Worm (Caenorhabditis elegans) whole organism, early embryonic: Measurements from ENCODE around the gene F54E4.4.

Experiments
- B0310.2 ChIP-seq: sonication (generic microtip); optimal IDR thresholded peaks from 2 replicates; lab custom pipeline; 2016; ENCODE audit warnings: mild to moderate bottlenecking, missing genetic modification characterization, missing compliant biosample characterization
- F13C5.2 ChIP-seq: sonication (generic microtip); optimal IDR thresholded peaks from 2 replicates; lab custom pipeline; 2017; ENCODE audit warnings: mild to moderate bottlenecking, missing genetic modification characterization, inconsistent platforms, missing compliant biosample characterization
- aly-1 ChIP-seq: sonication (generic microtip); optimal IDR thresholded peaks from 2 replicates; lab custom pipeline; 2016; ENCODE audit warnings: missing genetic modification characterization, missing compliant biosample characterization
- ama-1 ChIP-seq: fragments of 150-350 bp; optimal IDR thresholded peaks from 2 replicates; lab custom pipeline; 2014
- ceh-13 ChIP-seq: fragments of 200-800 bp; sonication (Bioruptor generic); optimal IDR thresholded peaks from 2 replicates; lab custom pipeline; 2018; ENCODE audit warnings: mild to moderate bottlenecking, missing genetic modification characterization, missing compliant biosample characterization
- ceh-36 ChIP-seq: sonication (generic microtip); optimal IDR thresholded peaks from 2 replicates; lab custom pipeline; 2016; ENCODE audit warnings: missing genetic modification characterization, inconsistent platforms, missing compliant biosample characterization
- ets-7 ChIP-seq: sonication (generic microtip); optimal IDR thresholded peaks from 2 replicates; lab custom pipeline; 2016; ENCODE audit warnings: missing genotype, missing genetic modification characterization, missing compliant biosample characterization
- flt-1 ChIP-seq: fragments of 200-800 bp; sonication (Bioruptor generic); IDR thresholded peaks from 2 replicates; pipeline ENCODE4 v1.3.6; 2022; ENCODE audit warnings: missing genetic modification characterization, missing compliant biosample characterization
- hmbx-1 ChIP-seq: sonication (generic microtip); optimal IDR thresholded peaks from 2 replicates; lab custom pipeline; 2016; ENCODE audit warnings: mild to moderate bottlenecking, missing genetic modification characterization, missing compliant biosample characterization
- hmg-4 ChIP-seq: fragments of 200-800 bp; sonication (Bioruptor generic); optimal IDR thresholded peaks from 2 replicates; lab custom pipeline; 2018; ENCODE audit warnings: mild to moderate bottlenecking, missing genetic modification characterization, missing compliant biosample characterization
- hnd-1 ChIP-seq: sonication (generic microtip); optimal IDR thresholded peaks from 2 replicates; lab custom pipeline; 2016; ENCODE audit warnings: missing genetic modification characterization, missing compliant biosample characterization
- pes-1 ChIP-seq: fragments of 200-800 bp; sonication (Bioruptor generic); IDR thresholded peaks from 2 replicates; pipeline ENCODE4 v1.3.6; 2022; ENCODE audit warnings: missing genetic modification reagents, missing genetic modification characterization, missing compliant biosample characterization
- scrt-1 ChIP-seq: fragments of 200-800 bp; sonication (Bioruptor generic); IDR thresholded peaks from 2 replicates; pipeline ENCODE4 v1.3.6; 2022; ENCODE audit warnings: missing genetic modification characterization, missing compliant biosample characterization
- sea-1 ChIP-seq: fragments of 200-800 bp; sonication (Bioruptor generic); conservative IDR thresholded peaks from 2 replicates; pipeline ENCODE4 v1.3.6; 2022; ENCODE audit warnings: missing genetic modification characterization, missing compliant biosample characterization
- tbx-11 ChIP-seq: fragments of 200-800 bp; sonication (Bioruptor generic); IDR thresholded peaks from 2 replicates; pipeline ENCODE4 v1.3.6; 2022; ENCODE audit warnings: missing genetic modification characterization, missing compliant biosample characterization
- tbx-37 ChIP-seq: fragments of 200-800 bp; sonication (Bioruptor generic); conservative IDR thresholded peaks from 2 replicates; pipeline ENCODE4 v1.3.6; 2022; ENCODE audit warnings: missing genetic modification reagents, missing genetic modification characterization, missing compliant biosample characterization
- tra-4 ChIP-seq: sonication (generic microtip); optimal IDR thresholded peaks from 2 replicates; lab custom pipeline; 2017; ENCODE audit warnings: missing genetic modification characterization, missing compliant biosample characterization

F54E4.4 gene

ce11 chrX:14671300-14671699 lies 26.0 kb upstream of the F54E4.4 start:
- no peak for TF ChIP-seq ceh-13 (GFP tag; lab: Kevin White, UChicago)
- TF ChIP-seq ets-7 (tag; lab: Kevin White, UChicago) = no peak
- TF ChIP-seq flt-1 (GFP tag; lab: Robert Waterston, UW) = no peak
- TF ChIP-seq sea-1 (GFP tag; lab: Robert Waterston, UW) = no peak
- TF ChIP-seq aly-1 (tag; lab: Kevin White, UChicago) = no peak
- no peak for TF ChIP-seq B0310.2 (tag; lab: Kevin White, UChicago)
- TF ChIP-seq tbx-11 (GFP tag; lab: Robert Waterston, UW) = no peak
- TF ChIP-seq pes-1 = no peak
- TF ChIP-seq F13C5.2 = no peak
- no peak for TF ChIP-seq tra-4 (tag; lab: Kevin White, UChicago)
- no peak for TF ChIP-seq hmg-4 (GFP tag; lab: Kevin White, UChicago)
- TF ChIP-seq ceh-36 (tag; lab: Kevin White, UChicago) = no peak
- no peak for TF ChIP-seq hnd-1
- no peak for TF ChIP-seq ama-1 (lab: Kevin White, UChicago)
- no peak for TF ChIP-seq scrt-1 (GFP tag; lab: Robert Waterston, UW)
- no peak for TF ChIP-seq tbx-37 (GFP tag; lab: Robert Waterston, UW)

DNA sequence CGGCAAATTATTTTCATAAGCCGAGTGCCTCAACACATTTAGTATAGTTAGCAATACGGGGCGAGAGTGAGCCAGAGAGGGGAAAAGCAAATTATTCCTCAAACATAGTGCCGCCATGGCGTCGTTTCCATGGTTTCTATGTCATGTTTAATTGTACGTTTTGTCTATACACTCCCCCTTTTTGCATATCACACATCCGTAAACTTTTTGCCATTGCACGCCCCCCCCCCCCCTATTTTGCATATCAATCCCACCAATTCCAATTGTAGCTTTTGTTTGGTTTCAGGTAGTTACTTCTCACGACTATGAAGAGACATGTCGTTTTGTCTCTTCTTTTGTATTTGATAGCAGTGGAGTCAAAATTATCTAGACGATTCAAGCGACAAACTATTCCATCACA lies 18.7 kb upstream of the F54E4.4 start, which contains the start of gene C26G2.2:
Gene C26G2.2 (plus strand): TSS at position 301 of the 400 bp plus-strand sequence.
- TF ChIP-seq pes-1 = no peak
- TF ChIP-seq tbx-11 (GFP tag; lab: Robert Waterston, UW) = no peak
- TF ChIP-seq sea-1 (GFP tag; lab: Robert Waterston, UW) = no peak
- TF ChIP-seq hmg-4 (GFP tag; lab: Kevin White, UChicago) = no peak
- no peak for TF ChIP-seq tra-4 (tag; lab: Kevin White, UChicago)
- no peak for TF ChIP-seq tbx-37 (GFP tag; lab: Robert Waterston, UW)
- no peak for TF ChIP-seq hmbx-1
- TF ChIP-seq ceh-36 (tag; lab: Kevin White, UChicago) = no peak
- TF ChIP-seq F13C5.2 = no peak
- TF ChIP-seq scrt-1 (GFP tag; lab: Robert Waterston, UW) = no peak
- no peak for TF ChIP-seq flt-1 (GFP tag; lab: Robert Waterston, UW)
- TF ChIP-seq hnd-1 = no peak
- TF ChIP-seq B0310.2 (tag; lab: Kevin White, UChicago) = no peak
- no peak for TF ChIP-seq ama-1 (lab: Kevin White, UChicago)
- TF ChIP-seq ets-7 (tag; lab: Kevin White, UChicago) = no peak

ce11 chrX:14662460-14662859 lies 17.2 kb upstream of the F54E4.4 start:
- TF ChIP-seq aly-1 (tag; lab: Kevin White, UChicago) (no peak), sea-1 (GFP tag; lab: Robert Waterston, UW) (no peak)

DNA sequence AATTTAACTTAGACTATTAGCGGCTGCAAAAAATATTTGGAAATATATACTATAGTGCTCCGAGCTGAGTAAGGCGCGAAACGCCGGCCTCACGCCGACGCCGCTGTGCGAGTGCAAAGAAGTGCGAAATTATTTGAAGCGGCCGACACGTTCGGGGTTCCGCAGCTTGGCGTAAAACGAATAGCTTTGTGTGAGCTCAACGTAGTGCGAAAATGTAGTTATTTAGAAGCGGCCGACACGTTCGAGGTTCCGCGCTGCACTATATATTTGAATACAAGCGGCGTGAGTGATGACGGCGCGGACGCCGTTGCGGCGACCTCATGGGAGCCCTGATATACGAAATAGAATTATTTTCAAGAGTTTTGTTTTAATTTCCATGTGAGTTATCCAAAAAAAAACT lies 16.6 kb upstream of the F54E4.4 start:
- no peak for TF ChIP-seq hmg-4 (GFP tag; lab: Kevin White, UChicago)
- TF ChIP-seq tra-4 (tag; lab: Kevin White, UChicago) = no peak
- no peak for TF ChIP-seq tbx-37 (GFP tag; lab: Robert Waterston, UW)
- TF ChIP-seq B0310.2 (tag; lab: Kevin White, UChicago) = no peak
- no peak for TF ChIP-seq ama-1 (lab: Kevin White, UChicago)
- TF ChIP-seq ets-7 (tag; lab: Kevin White, UChicago) = no peak
- no peak for TF ChIP-seq F13C5.2
- no peak for TF ChIP-seq flt-1 (GFP tag; lab: Robert Waterston, UW)
- TF ChIP-seq hmbx-1 = no peak
- no peak for TF ChIP-seq aly-1 (tag; lab: Kevin White, UChicago)
- no peak for TF ChIP-seq ceh-36 (tag; lab: Kevin White, UChicago)
- no peak for TF ChIP-seq ceh-13 (GFP tag; lab: Kevin White, UChicago)
- TF ChIP-seq pes-1 = no peak

ce11 chrX:14659454-14659853 lies 14.2 kb upstream of the F54E4.4 start:
- TF ChIP-seq B0310.2 (tag; lab: Kevin White, UChicago) (no peak), tra-4 (tag; lab: Kevin White, UChicago) (no peak), ets-7 (tag; lab: Kevin White, UChicago) (no peak), sea-1 (GFP tag; lab: Robert Waterston, UW) (no peak), hmg-4 (GFP tag; lab: Kevin White, UChicago) (no peak), tbx-11 (GFP tag; lab: Robert Waterston, UW) (no peak), hnd-1 (no peak), ceh-13 (GFP tag; lab: Kevin White, UChicago) (no peak), flt-1 (GFP tag; lab: Robert Waterston, UW) (no peak), ceh-36 (tag; lab: Kevin White, UChicago) (no peak), ama-1 (lab: Kevin White, UChicago) (no peak), aly-1 (tag; lab: Kevin White, UChicago) (no peak), F13C5.2 (no peak), pes-1 (no peak), hmbx-1 (no peak), tbx-37 (GFP tag; lab: Robert Waterston, UW) (no peak)

DNA sequence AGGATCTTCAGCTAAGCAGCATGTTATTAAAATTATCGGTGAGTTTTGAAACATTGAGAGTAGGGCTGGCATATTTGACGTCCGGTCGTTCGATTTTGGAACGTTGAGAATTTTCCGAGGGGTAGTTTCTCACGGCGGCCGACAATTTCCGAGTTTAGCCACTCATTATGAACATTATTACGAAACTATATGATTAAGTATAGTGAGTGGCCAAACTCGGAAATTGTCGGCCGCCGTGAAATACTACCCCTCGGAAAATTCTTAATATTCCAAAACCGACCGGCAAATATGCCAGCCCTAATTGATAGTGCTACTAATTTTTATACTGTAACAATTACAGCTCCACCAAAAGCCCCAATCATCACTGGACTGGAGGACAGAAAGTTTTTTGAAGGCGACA lies 12.2 kb upstream of the F54E4.4 start:
- TF ChIP-seq ceh-36 (tag; lab: Kevin White, UChicago) (no peak), ama-1 (lab: Kevin White, UChicago) (no peak), aly-1 (tag; lab: Kevin White, UChicago) (no peak), F13C5.2 (no peak), ceh-13 (GFP tag; lab: Kevin White, UChicago) (no peak), hnd-1 (no peak), pes-1 (no peak), sea-1 (GFP tag; lab: Robert Waterston, UW) (no peak), B0310.2 (tag; lab: Kevin White, UChicago) (no peak), tbx-11 (GFP tag; lab: Robert Waterston, UW) (no peak), hmbx-1 (no peak), hmg-4 (GFP tag; lab: Kevin White, UChicago) (no peak), tra-4 (tag; lab: Kevin White, UChicago) (no peak), ets-7 (tag; lab: Kevin White, UChicago) (no peak), scrt-1 (GFP tag; lab: Robert Waterston, UW) (no peak), flt-1 (GFP tag; lab: Robert Waterston, UW) (no peak), tbx-37 (GFP tag; lab: Robert Waterston, UW) (no peak)

ce11 chrX:14654668-14655067 lies 9.4 kb upstream of the F54E4.4 start, which contains the start of gene syg-2:
Gene syg-2 (plus strand): TSS chrX:14654968.
- no peak for TF ChIP-seq ets-7 (tag; lab: Kevin White, UChicago)
